Worm (Caenorhabditis elegans): Measurements from ENCODE around the gene K12D12.5.

DNA sequence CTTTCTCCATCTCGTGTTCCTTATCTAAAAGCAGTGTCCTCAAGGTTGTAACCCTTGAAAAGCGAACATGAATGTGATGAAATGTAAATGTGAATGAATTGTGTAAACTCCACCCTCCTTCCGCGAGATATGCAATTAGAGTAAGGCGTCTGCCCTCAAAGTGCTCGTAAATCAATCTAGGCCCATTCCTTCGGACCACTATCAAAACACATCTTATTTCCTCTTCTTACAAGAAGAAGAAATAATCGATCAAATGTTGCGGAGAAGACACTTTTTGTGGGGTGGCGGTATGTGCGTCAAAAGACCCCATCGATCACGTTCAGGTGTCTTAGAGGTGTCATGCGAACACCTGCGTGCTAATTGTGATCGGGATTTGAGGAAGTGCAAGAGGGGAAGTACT is 41.4 kb downstream of the K12D12.5 start:
- TF ChIP-seq lin-35 (GFP tag; optimal IDR thresholded peaks at IDR 0.05) (no peak), fkh-10 (GFP tag; optimal IDR thresholded peaks at IDR 0.05) (no peak), alr-1 (tag; optimal IDR thresholded peaks at IDR 0.05; ENCODE audit: borderline replicate concordance) (no peak), unc-86 (tag; optimal IDR thresholded peaks at IDR 0.05) (no peak), unc-130 (tag; optimal IDR thresholded peaks at IDR 0.05) (no peak), hlh-4 (tag; optimal IDR thresholded peaks at IDR 0.05) (no peak), nhr-77 (tag; optimal IDR thresholded peaks at IDR 0.05) (no peak), pag-3 (tag; optimal IDR thresholded peaks at IDR 0.05; ENCODE audit: borderline replicate concordance, insufficient read depth) (no peak), lir-3 (tag; optimal IDR thresholded peaks at IDR 0.05; ENCODE audit: poor library complexity) (no peak), C04F5.9 (tag; optimal IDR thresholded peaks at IDR 0.05) (no peak), lin-39 (tag; optimal IDR thresholded peaks at IDR 0.05) (no peak)
